Worm (Caenorhabditis elegans) whole organism, L3 larva: ENCODE data around the gene B0416.4.

Experiments used
- R02D3.7 ChIP-seq: fragments of 150-350 bp; optimal IDR thresholded peaks from 2 replicates; lab custom pipeline; 2014; ENCODE audit warnings: missing biosample characterization, missing genetic modification characterization
- ZK546.5 ChIP-seq: sonication (generic microtip); optimal IDR thresholded peaks from 2 replicates; lab custom pipeline; 2017; ENCODE audit warnings: missing biosample characterization, missing genetic modification characterization
- aly-2 ChIP-seq: fragments of 150-350 bp; optimal IDR thresholded peaks from 2 replicates; lab custom pipeline; 2014; ENCODE audit warnings: missing biosample characterization, missing genetic modification characterization
- ama-1 ChIP-seq: fragments of 150-350 bp; optimal IDR thresholded peaks from 2 replicates; lab custom pipeline; 2018
- ceh-16 ChIP-seq: sonication (generic microtip); optimal IDR thresholded peaks from 2 replicates; lab custom pipeline; 2017; ENCODE audit warnings: missing biosample characterization, missing genetic modification characterization
- ceh-9 ChIP-seq: sonication (generic microtip); optimal IDR thresholded peaks from 2 replicates; lab custom pipeline; 2018; ENCODE audit warnings: missing biosample characterization, missing genetic modification characterization
- daf-12 ChIP-seq: fragments of 150-350 bp; optimal IDR thresholded peaks from 2 replicates; lab custom pipeline; 2014; ENCODE audit warnings: missing biosample characterization, missing genetic modification reagents, missing genetic modification characterization
- egl-27 ChIP-seq: sonication (generic microtip); optimal IDR thresholded peaks from 4 replicates; lab custom pipeline; 2017; ENCODE audit warnings: missing biosample characterization, missing genetic modification reagents, missing genetic modification characterization
- egl-5 ChIP-seq: fragments of 150-350 bp; optimal IDR thresholded peaks from 2 replicates; lab custom pipeline; 2017; ENCODE audit warnings: missing biosample characterization, missing genetic modification reagents, missing genetic modification characterization, inconsistent platforms
- elt-1 ChIP-seq: fragments of 150-350 bp; optimal IDR thresholded peaks from 2 replicates; lab custom pipeline; 2014; ENCODE audit warnings: missing biosample characterization, missing genetic modification characterization
- elt-2 ChIP-seq: sonication (generic microtip); optimal IDR thresholded peaks from 2 replicates; lab custom pipeline; 2016; ENCODE audit warnings: missing genetic modification reagents, mild to moderate bottlenecking, missing genetic modification characterization, missing compliant biosample characterization
- elt-3 ChIP-seq, 3 experiments: fragments of 150-350 bp in 1 of 3; sonication (generic microtip) in 2 of 3; optimal IDR thresholded peaks; 2 replicates in 2 of 3; 4 replicates in 1 of 3; lab custom pipeline; 2014 to 2017; ENCODE audit warnings: missing biosample characterization in 3 of 3, missing genetic modification characterization in 3 of 3
- eor-1 ChIP-seq, 2 experiments: fragments of 150-350 bp; optimal IDR thresholded peaks; 2 replicates each; lab custom pipeline; 2014 to 2018; ENCODE audit warnings: missing biosample characterization in 2 of 2, missing genetic modification characterization in 2 of 2
- fkh-2 ChIP-seq: fragments of 150-350 bp; optimal IDR thresholded peaks from 2 replicates; lab custom pipeline; 2014; ENCODE audit warnings: missing biosample characterization, missing genetic modification reagents, missing genetic modification characterization
- fos-1 ChIP-seq: fragments of 150-350 bp; optimal IDR thresholded peaks from 2 replicates; lab custom pipeline; 2014; ENCODE audit warnings: missing biosample characterization, missing genetic modification characterization
- hmg-11 ChIP-seq: sonication (generic microtip); optimal IDR thresholded peaks from 2 replicates; lab custom pipeline; 2016; ENCODE audit warnings: missing genetic modification characterization, missing compliant biosample characterization
- jun-1 ChIP-seq: fragments of 150-350 bp; optimal IDR thresholded peaks from 2 replicates; lab custom pipeline; 2014; ENCODE audit warnings: missing biosample characterization, missing genetic modification reagents, missing genetic modification characterization
- lin-39 ChIP-seq: fragments of 150-350 bp; optimal IDR thresholded peaks from 2 replicates; lab custom pipeline; 2018; ENCODE audit warnings: missing biosample characterization, missing genetic modification reagents, missing genetic modification characterization
- lsy-12 ChIP-seq: sonication (generic microtip); optimal IDR thresholded peaks from 2 replicates; lab custom pipeline; 2016; ENCODE audit warnings: mild to moderate bottlenecking, missing genetic modification characterization, missing compliant biosample characterization
- mdl-1 ChIP-seq: fragments of 150-350 bp; optimal IDR thresholded peaks from 2 replicates; lab custom pipeline; 2014; ENCODE audit warnings: missing biosample characterization, missing genetic modification characterization
- mml-1 ChIP-seq: fragments of 150-350 bp; sonication (generic microtip); optimal IDR thresholded peaks from 3 replicates; lab custom pipeline; 2014; ENCODE audit warnings: missing biosample characterization, missing genetic modification characterization
- nfya-1 ChIP-seq: sonication (generic microtip); optimal IDR thresholded peaks from 2 replicates; lab custom pipeline; 2017; ENCODE audit warnings: missing genetic modification characterization, mild to moderate bottlenecking, missing compliant biosample characterization, antibody characterized with exemption, moderate library complexity; ENCODE audit not compliant: insufficient read depth
- nhr-11 ChIP-seq: fragments of 150-350 bp; optimal IDR thresholded peaks from 2 replicates; lab custom pipeline; 2014; ENCODE audit warnings: missing biosample characterization, missing genetic modification characterization
- nhr-23 ChIP-seq: fragments of 150-350 bp; optimal IDR thresholded peaks from 2 replicates; lab custom pipeline; 2014; ENCODE audit warnings: missing biosample characterization, missing genetic modification reagents, missing genetic modification characterization
- nhr-28 ChIP-seq: fragments of 150-350 bp; optimal IDR thresholded peaks from 2 replicates; lab custom pipeline; 2014; ENCODE audit warnings: missing biosample characterization, missing genetic modification characterization
- nhr-43 ChIP-seq: sonication (generic microtip); optimal IDR thresholded peaks from 2 replicates; lab custom pipeline; 2016; ENCODE audit warnings: mild to moderate bottlenecking, missing genetic modification characterization, missing compliant biosample characterization; ENCODE audit not compliant: poor library complexity, severe bottlenecking
- nhr-67 ChIP-seq: fragments of 150-350 bp; optimal IDR thresholded peaks from 2 replicates; lab custom pipeline; 2014; ENCODE audit warnings: missing biosample characterization, missing genetic modification characterization
- pha-4 ChIP-seq: fragments of 150-350 bp; optimal IDR thresholded peaks from 2 replicates; lab custom pipeline; 2014; ENCODE audit warnings: missing biosample characterization, missing genetic modification reagents, missing genetic modification characterization
- pqm-1 ChIP-seq: fragments of 150-350 bp; optimal IDR thresholded peaks from 2 replicates; lab custom pipeline; 2017; ENCODE audit warnings: missing biosample characterization, missing genetic modification characterization, inconsistent platforms
- sea-2 ChIP-seq: fragments of 150-350 bp; sonication (generic microtip); optimal IDR thresholded peaks from 4 replicates; lab custom pipeline; 2014; ENCODE audit warnings: missing biosample characterization, missing genetic modification reagents, missing genetic modification characterization
- skn-1 ChIP-seq: fragments of 150-350 bp; optimal IDR thresholded peaks from 2 replicates; lab custom pipeline; 2014; ENCODE audit warnings: missing biosample characterization, missing genetic modification characterization
- unc-39 ChIP-seq: sonication (generic microtip); optimal IDR thresholded peaks from 4 replicates; lab custom pipeline; 2017; ENCODE audit warnings: missing biosample characterization, missing genetic modification characterization
- ztf-4 ChIP-seq: fragments of 150-350 bp; optimal IDR thresholded peaks from 2 replicates; lab custom pipeline; 2014; ENCODE audit warnings: missing biosample characterization, missing genetic modification characterization

B0416.4 gene

DNA sequence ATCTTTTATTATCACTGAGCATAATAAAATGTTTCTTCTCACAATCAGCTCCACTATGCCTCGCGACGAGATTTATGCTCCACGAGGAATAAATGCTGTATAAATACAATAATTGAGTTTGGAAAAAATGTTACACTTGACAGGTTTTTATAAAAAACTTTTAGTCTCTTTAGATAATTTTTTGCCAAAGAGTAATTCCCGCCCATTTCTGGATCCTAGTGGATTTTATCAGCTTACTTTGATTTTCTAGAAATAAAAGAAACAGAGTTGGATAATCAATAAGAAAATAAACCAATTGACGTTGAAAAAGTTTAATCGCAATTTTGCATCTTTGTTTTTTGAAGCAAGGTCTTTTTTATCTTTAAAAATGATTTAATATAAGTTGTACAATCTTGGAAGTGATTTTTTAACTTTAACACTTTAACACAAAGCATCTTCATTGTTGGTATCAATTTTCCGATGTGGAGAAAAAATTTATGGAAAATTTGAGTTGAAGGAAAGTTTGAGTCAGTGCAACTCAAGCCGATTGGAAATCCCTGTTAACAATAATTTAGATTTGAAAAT lies 17.0 kb upstream of the B0416.4 start:
- TF ChIP-seq elt-2 (tag; lab: Kevin White, UChicago): peak; percentile 33
- no peak for TF ChIP-seq lsy-12
- TF ChIP-seq skn-1: no peak

DNA sequence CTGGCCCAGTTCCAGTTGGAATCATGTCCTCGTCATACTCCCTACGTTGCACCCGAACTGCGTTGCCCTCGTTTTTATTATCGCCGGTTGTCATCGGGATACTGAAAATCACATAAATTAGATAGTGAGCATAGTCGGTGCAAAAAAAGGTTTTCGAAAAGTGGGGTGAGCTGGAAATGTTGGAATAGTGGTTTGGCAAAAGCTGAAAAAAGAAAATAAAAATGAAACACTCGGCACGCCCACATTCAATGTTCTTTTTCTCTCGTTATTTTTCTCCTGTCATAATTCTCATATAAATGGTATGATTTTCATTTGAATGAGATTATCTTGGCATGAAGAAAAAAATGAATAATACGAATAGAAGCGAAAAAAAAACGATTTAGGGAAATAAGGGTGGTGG lies 14.5 kb upstream of the B0416.4 start, which contains the start of gene F18G5.6:
F18G5.6 (minus strand) TSS at position 101 of the 400 bp plus-strand sequence.
- no peak for TF ChIP-seq egl-27 (tag; lab: Kevin White, UChicago)
- TF ChIP-seq R02D3.7: no peak
- no peak for TF ChIP-seq elt-2 (tag; lab: Kevin White, UChicago)
- no peak for TF ChIP-seq hmg-11 (tag; lab: Kevin White, UChicago)

DNA sequence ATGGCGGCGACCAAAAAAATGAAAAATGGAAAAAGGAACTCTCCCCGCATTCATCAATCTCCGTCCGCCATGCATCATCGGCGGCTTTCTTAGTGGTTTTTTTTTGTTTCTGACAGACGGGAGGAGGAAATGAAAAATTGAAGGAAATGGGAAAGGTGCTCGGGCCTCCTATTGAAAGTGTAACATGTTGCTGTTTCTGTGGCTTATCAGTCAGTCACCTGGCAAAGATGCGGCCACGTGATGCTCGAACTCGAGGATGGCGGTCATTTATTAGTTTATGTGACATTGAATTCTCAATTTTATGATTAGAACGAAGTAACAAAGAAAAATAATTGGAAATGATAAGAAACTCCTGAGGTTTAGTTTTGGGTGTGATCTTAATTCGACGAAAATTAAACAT lies 14.1 kb upstream of the B0416.4 start:
- TF ChIP-seq elt-3 (tag; optimal IDR thresholded peaks at IDR 0.05; lab: Kevin White, UChicago): no peak
- no peak for TF ChIP-seq egl-27 (tag; lab: Kevin White, UChicago)
- TF ChIP-seq egl-5: peak; percentile 24
- no peak for TF ChIP-seq mml-1 (tag; lab: Kevin White, UChicago)
- TF ChIP-seq pqm-1 (tag; lab: Kevin White, UChicago): peak; percentile 88
- peak; percentile 96 for TF ChIP-seq elt-2 (tag; lab: Kevin White, UChicago)
- no peak for TF ChIP-seq aly-2 (tag; lab: Kevin White, UChicago)
- peak; percentile 80 for TF ChIP-seq pha-4 (tag; lab: Kevin White, UChicago)
- no peak for TF ChIP-seq fos-1 (tag; lab: Kevin White, UChicago)
- TF ChIP-seq mdl-1 (tag; lab: Kevin White, UChicago): peak; percentile 42
- TF ChIP-seq jun-1 (tag; lab: Kevin White, UChicago): peak; percentile 12
- TF ChIP-seq ama-1 (lab: Kevin White, UChicago): peak; percentile 61
- TF ChIP-seq lin-39 (tag; lab: Kevin White, UChicago): peak; percentile 76
- peak; percentile 37 for TF ChIP-seq nfya-1 (tag; lab: Kevin White, UChicago)
- TF ChIP-seq daf-12 (tag; lab: Kevin White, UChicago): no peak

DNA sequence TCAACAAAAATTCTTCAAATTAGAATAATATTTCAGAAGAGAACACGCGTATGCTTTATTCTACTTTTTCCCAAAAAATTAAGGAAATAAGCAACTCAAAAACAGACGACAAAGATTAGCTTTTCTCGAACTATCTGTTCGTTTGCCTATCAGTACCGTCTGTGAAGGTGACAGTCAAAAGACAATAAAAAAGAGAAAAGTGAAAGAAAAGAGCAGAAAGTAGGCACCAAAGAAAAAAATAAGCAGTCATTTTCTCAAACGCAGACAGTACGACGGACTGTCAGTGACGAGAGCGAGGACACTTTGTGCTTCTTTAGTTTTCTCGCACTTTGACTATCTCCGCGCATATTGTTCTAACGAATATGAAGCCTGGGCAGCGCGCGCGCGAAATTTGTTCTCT lies 12.2 kb upstream of the B0416.4 start:
- TF ChIP-seq sea-2 (no peak), pha-4 (tag; lab: Kevin White, UChicago) (peak; percentile 57), lin-39 (tag; lab: Kevin White, UChicago) (no peak), elt-1 (tag; lab: Kevin White, UChicago) (no peak), hmg-11 (tag; lab: Kevin White, UChicago) (no peak), R02D3.7 (no peak), nhr-67 (tag; lab: Kevin White, UChicago) (no peak), mml-1 (tag; lab: Kevin White, UChicago) (no peak), daf-12 (tag; lab: Kevin White, UChicago) (no peak), unc-39 (tag; lab: Kevin White, UChicago) (no peak), ceh-16 (tag; lab: Kevin White, UChicago) (no peak), nhr-28 (no peak), nhr-43 (tag; lab: Kevin White, UChicago) (no peak), nhr-11 (no peak), elt-2 (tag; lab: Kevin White, UChicago) (peak; percentile 67)

DNA sequence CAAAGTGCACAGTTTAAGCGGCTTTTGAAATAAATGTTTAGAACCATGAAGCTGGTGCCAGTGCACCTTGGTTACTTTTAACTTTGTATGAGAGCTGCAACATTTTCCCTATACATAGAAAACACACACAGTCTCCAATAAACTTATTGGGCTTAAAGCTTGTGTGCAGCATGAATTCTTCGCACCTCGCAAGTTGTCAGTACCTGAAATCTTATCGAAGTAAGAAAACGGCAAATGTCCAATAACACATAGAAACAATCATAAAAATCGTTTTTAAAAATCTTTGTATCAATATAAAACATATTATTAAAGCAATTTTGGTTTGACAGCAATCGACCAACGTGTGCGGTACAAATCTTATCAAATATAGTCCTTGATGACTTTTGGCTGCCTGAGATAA lies 10.4 kb upstream of the B0416.4 start:
- TF ChIP-seq elt-3 (tag; optimal IDR thresholded peaks at IDR 0.05; lab: Kevin White, UChicago) (no peak), nhr-23 (tag; lab: Kevin White, UChicago) (peak; percentile 17)

DNA sequence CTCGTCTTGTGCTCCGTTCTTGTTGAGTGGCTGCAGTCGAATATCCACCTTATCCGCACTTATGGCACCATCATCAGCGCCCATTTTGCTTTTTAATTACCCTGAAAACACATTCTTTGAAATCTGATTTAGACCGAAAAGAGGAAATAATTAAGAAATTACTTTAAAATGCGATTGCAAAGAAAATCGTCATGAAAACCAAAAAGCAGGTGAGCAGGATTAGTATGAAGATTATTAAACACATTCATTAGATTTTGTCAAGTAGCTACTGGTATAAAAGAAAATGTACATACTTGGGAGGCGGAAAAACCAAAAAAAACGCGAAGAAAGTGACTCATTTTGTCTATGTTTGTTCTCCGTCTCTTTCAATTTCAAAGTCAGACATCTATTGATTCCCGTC lies 8.0 kb upstream of the B0416.4 start, which contains the start of gene B0416.5:
B0416.5 (minus strand) TSS at position 101 of the 400 bp plus-strand sequence.
- no peak for TF ChIP-seq nhr-67 (tag; lab: Kevin White, UChicago)
- TF ChIP-seq egl-27 (tag; lab: Kevin White, UChicago): no peak
- TF ChIP-seq ZK546.5 (tag; lab: Kevin White, UChicago): no peak
- TF ChIP-seq mdl-1 (tag; lab: Kevin White, UChicago): no peak
- TF ChIP-seq aly-2 (tag; lab: Kevin White, UChicago): no peak
- no peak for TF ChIP-seq fos-1 (tag; lab: Kevin White, UChicago)
- no peak for TF ChIP-seq skn-1
- TF ChIP-seq eor-1 (tag; optimal IDR thresholded peaks at IDR 0.05; lab: Kevin White, UChicago): no peak
- no peak for TF ChIP-seq ztf-4 (tag; lab: Kevin White, UChicago)
- no peak for TF ChIP-seq jun-1 (tag; lab: Kevin White, UChicago)
- TF ChIP-seq fkh-2: no peak
- no peak for TF ChIP-seq nhr-28
- TF ChIP-seq nfya-1 (tag; lab: Kevin White, UChicago): no peak
- TF ChIP-seq lin-39 (tag; lab: Kevin White, UChicago): no peak
- no peak for TF ChIP-seq ceh-9 (tag; lab: Kevin White, UChicago)
- TF ChIP-seq pha-4 (tag; lab: Kevin White, UChicago): no peak
- TF ChIP-seq ama-1 (lab: Kevin White, UChicago): no peak
- TF ChIP-seq nhr-23 (tag; lab: Kevin White, UChicago): no peak
